Worm (Caenorhabditis elegans): ENCODE measurements around the gene F10E7.9.

ce11 chrII:7111657-7112049, 1.8 kb upstream of the F10E7.9 start, which contains the start of gene F10E7.5:
- TF ChIP-seq ekl-4 (GFP tag; IDR thresholded peaks at IDR 0.05) (no peak), ceh-58 (GFP tag; IDR thresholded peaks at IDR 0.05) (no peak), egrh-3 (GFP tag; IDR thresholded peaks at IDR 0.05) (no peak)

Measured in whole organism, young adult.